Fruit fly (Drosophila melanogaster): ENCODE data around the gene Eig71Ee.

The Eig71Ee gene

DNA sequence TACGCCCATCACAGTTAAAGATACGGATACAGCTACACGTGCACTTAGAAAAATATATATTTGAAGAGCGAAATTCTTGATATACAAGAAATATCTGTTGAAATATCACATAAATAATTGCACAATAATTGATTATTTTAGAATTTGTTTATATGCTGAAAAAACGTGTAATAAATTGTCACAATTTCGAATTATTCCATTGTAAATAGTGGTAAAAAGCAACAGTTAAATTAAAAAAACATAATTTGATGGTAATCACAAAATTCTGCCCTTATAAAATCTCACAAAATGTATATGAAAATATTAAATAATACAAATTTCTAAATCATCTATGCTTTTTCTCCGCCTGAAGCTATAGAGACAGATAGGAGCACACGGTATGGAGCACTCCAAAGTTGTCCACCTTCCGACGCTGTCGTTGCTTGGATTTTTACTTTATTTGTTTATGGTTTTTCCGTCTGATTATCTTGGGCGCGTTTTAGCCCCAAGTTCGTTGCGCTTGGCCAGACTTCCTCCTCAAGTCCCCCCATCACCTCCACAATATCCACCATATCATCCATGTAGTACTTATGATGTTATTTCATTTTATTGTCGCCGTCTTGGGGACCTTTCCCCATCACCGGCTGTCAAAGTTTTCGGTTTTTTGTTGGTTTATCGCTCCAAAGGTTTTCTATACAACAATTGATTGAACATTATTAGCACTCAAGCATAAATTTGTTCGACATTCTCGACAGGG is 48.6 kb upstream of the Eig71Ee start (continued):
- peak; percentile 42 for TF ChIP-seq Abd-B (GFP tag; optimal IDR thresholded peaks at IDR 0.05)
- peak; percentile 36 for TF ChIP-seq unpg (GFP tag; optimal IDR thresholded peaks at IDR 0.05)
- no peak for TF ChIP-seq corto (GFP tag; optimal IDR thresholded peaks at IDR 0.05)
- no peak for TF ChIP-seq pzg (GFP tag; optimal IDR thresholded peaks at IDR 0.05)
- TF ChIP-seq CG5180 (GFP tag; optimal IDR thresholded peaks at IDR 0.05): peak; percentile 30
- TF ChIP-seq CG18476 (GFP tag; optimal IDR thresholded peaks at IDR 0.05): peak; percentile 39
- TF ChIP-seq CoRest (tag; optimal IDR thresholded peaks at IDR 0.05): peak; percentile 82
- no peak for TF ChIP-seq CG6765 (GFP tag; optimal IDR thresholded peaks at IDR 0.05)
- peak; percentile 75 for TF ChIP-seq Ssrp (tag; optimal IDR thresholded peaks at IDR 0.05)
- no peak for TF ChIP-seq Doc2 (GFP tag; IDR thresholded peaks at IDR 0.05)
- peak; percentile 6 for TF ChIP-seq BtbVII (GFP tag; optimal IDR thresholded peaks at IDR 0.05)
- TF ChIP-seq CG9215 (GFP tag; IDR thresholded peaks at IDR 0.05): no peak
- no peak for TF ChIP-seq Dfd (GFP tag; optimal IDR thresholded peaks at IDR 0.05)
- TF ChIP-seq bcd (GFP tag; optimal IDR thresholded peaks at IDR 0.05): peak; percentile 38
- TF ChIP-seq zen2 (GFP tag; IDR thresholded peaks at IDR 0.05; ENCODE audit: partially characterized antibody): no peak
- peak; percentile 12 for TF ChIP-seq zen (tag; optimal IDR thresholded peaks at IDR 0.05)
- peak; percentile 5 for TF ChIP-seq ATbp (GFP tag; optimal IDR thresholded peaks at IDR 0.05)
- peak; percentile 36 for TF ChIP-seq Hsf (GFP tag; optimal IDR thresholded peaks at IDR 0.05)
- peak; percentile 51 for TF ChIP-seq CG17385 (GFP tag; optimal IDR thresholded peaks at IDR 0.05)
- no peak for TF ChIP-seq CG4707 (GFP tag; optimal IDR thresholded peaks at IDR 0.05)
- peak; percentile 12 for TF ChIP-seq Sry-β (GFP tag; optimal IDR thresholded peaks at IDR 0.05)
- no peak for TF ChIP-seq Nf-YA (GFP tag; IDR thresholded peaks at IDR 0.05)
- no peak for TF ChIP-seq CHES-1-like (GFP tag; optimal IDR thresholded peaks at IDR 0.05)
- no peak for TF ChIP-seq sima (GFP tag; optimal IDR thresholded peaks at IDR 0.05)
- TF ChIP-seq mld (GFP tag; IDR thresholded peaks at IDR 0.05; ENCODE audit: partially characterized antibody): no peak
- TF ChIP-seq salm (tag; optimal IDR thresholded peaks at IDR 0.05): peak; percentile 27
- TF ChIP-seq disco-r (GFP tag; optimal IDR thresholded peaks at IDR 0.05): no peak
- no peak for TF ChIP-seq HLHmδ (GFP tag; optimal IDR thresholded peaks at IDR 0.05)
- TF ChIP-seq Xbp1 (GFP tag; optimal IDR thresholded peaks at IDR 0.05): peak; percentile 55
- TF ChIP-seq chif (GFP tag; optimal IDR thresholded peaks at IDR 0.05): peak; percentile 14 to 31
- TF ChIP-seq CG2199 (GFP tag; IDR thresholded peaks at IDR 0.05): peak; percentile 74; the same call in 1 of the 3 replicates
- TF ChIP-seq NK7.1 (GFP tag; optimal IDR thresholded peaks at IDR 0.05): no peak
- no peak for TF ChIP-seq CG31365 (tag; optimal IDR thresholded peaks at IDR 0.05)
- TF ChIP-seq Taf1 (GFP tag; IDR thresholded peaks at IDR 0.05): no peak
- peak; percentile 34 for TF ChIP-seq Max (GFP tag; optimal IDR thresholded peaks at IDR 0.05)
- TF ChIP-seq NFAT (GFP tag; IDR thresholded peaks at IDR 0.05): no peak
- TF ChIP-seq CG12236 (GFP tag; optimal IDR thresholded peaks at IDR 0.05): no peak
- peak; percentile 47 for TF ChIP-seq CG12659 (GFP tag; optimal IDR thresholded peaks at IDR 0.05)
- no peak for TF ChIP-seq Camta (GFP tag; optimal IDR thresholded peaks at IDR 0.05)
- peak; percentile 60 for TF ChIP-seq Six4 (GFP tag; optimal IDR thresholded peaks at IDR 0.05)
- peak; percentile 42; the same call in 1 of the 2 replicates for TF ChIP-seq lmd (GFP tag; IDR thresholded peaks at IDR 0.05)
- TF ChIP-seq CG3726 (GFP tag; IDR thresholded peaks at IDR 0.05): no peak
- TF ChIP-seq da (GFP tag; optimal IDR thresholded peaks at IDR 0.05): no peak
- TF ChIP-seq CG16813 (GFP tag; IDR thresholded peaks at IDR 0.05; ENCODE audit: partially characterized antibody): no peak
- TF ChIP-seq ci (GFP tag; IDR thresholded peaks at IDR 0.05): 0 out of 3 replicates have a peak, but pooled peaks have one; percentile 31
- peak; percentile 81 for TF ChIP-seq gem (tag; optimal IDR thresholded peaks at IDR 0.05)
- TF ChIP-seq lab (GFP tag; optimal IDR thresholded peaks at IDR 0.05): peak; percentile 30
- peak; percentile 69 for TF ChIP-seq az2 (GFP tag; optimal IDR thresholded peaks at IDR 0.05)
- no peak for TF ChIP-seq TFAM (GFP tag; optimal IDR thresholded peaks at IDR 0.05)
